Worm (Caenorhabditis elegans) whole organism, L2 larva: ENCODE measurements around the gene pde-12.

Source experiments
- C34F6.9 ChIP-seq: fragments of 150-350 bp; optimal IDR thresholded peaks from 2 replicates; lab custom pipeline; 2014; ENCODE audit warnings: missing biosample characterization, missing genetic modification characterization
- F13H6.1 ChIP-seq: sonication (generic microtip); optimal IDR thresholded peaks from 2 replicates; lab custom pipeline; 2016; ENCODE audit warnings: missing genetic modification characterization, missing compliant biosample characterization
- R02D3.7 ChIP-seq: fragments of 150-350 bp; optimal IDR thresholded peaks from 2 replicates; lab custom pipeline; 2014; ENCODE audit warnings: missing biosample characterization, missing genetic modification characterization
- ZK546.5 ChIP-seq: sonication (generic microtip); optimal IDR thresholded peaks from 2 replicates; lab custom pipeline; 2017; ENCODE audit warnings: missing biosample characterization, missing genetic modification characterization
- alr-1 ChIP-seq: fragments of 150-350 bp; optimal IDR thresholded peaks from 2 replicates; lab custom pipeline; 2014; ENCODE audit warnings: missing biosample characterization, missing genetic modification characterization
- aly-2 ChIP-seq: fragments of 150-350 bp; optimal IDR thresholded peaks from 2 replicates; lab custom pipeline; 2014; ENCODE audit warnings: missing biosample characterization, missing genetic modification characterization
- ama-1 ChIP-seq: fragments of 150-350 bp; optimal IDR thresholded peaks from 2 replicates; lab custom pipeline; 2018; ENCODE audit warnings: inconsistent platforms
- blmp-1 ChIP-seq: sonication (generic microtip); optimal IDR thresholded peaks from 2 replicates; lab custom pipeline; 2017; ENCODE audit warnings: missing genetic modification characterization, mild to moderate bottlenecking, missing compliant biosample characterization, antibody characterized with exemption, moderate library complexity; ENCODE audit not compliant: insufficient read depth
- ceh-16 ChIP-seq: fragments of 150-350 bp; optimal IDR thresholded peaks from 2 replicates; lab custom pipeline; 2014; ENCODE audit warnings: missing biosample characterization, missing genetic modification characterization
- ceh-82 ChIP-seq: fragments of 150-350 bp; optimal IDR thresholded peaks from 2 replicates; lab custom pipeline; 2014; ENCODE audit warnings: missing biosample characterization, missing genetic modification characterization
- crh-2 ChIP-seq: sonication (generic microtip); optimal IDR thresholded peaks from 2 replicates; lab custom pipeline; 2017; ENCODE audit warnings: missing biosample characterization, missing genetic modification characterization
- dmd-4 ChIP-seq: sonication (generic microtip); optimal IDR thresholded peaks from 2 replicates; lab custom pipeline; 2017; ENCODE audit warnings: missing biosample characterization, missing genetic modification characterization
- elt-1 ChIP-seq: fragments of 150-350 bp; optimal IDR thresholded peaks from 2 replicates; lab custom pipeline; 2014; ENCODE audit warnings: missing biosample characterization, missing genetic modification characterization
- gmeb-1 ChIP-seq: fragments of 150-350 bp; optimal IDR thresholded peaks from 2 replicates; lab custom pipeline; 2014; ENCODE audit warnings: missing biosample characterization, missing genetic modification characterization
- lin-11 ChIP-seq: fragments of 150-350 bp; sonication (generic microtip); optimal IDR thresholded peaks from 2 replicates; lab custom pipeline; 2014; ENCODE audit warnings: missing biosample characterization, missing genetic modification characterization, inconsistent platforms, mixed read lengths
- lin-13 ChIP-seq: fragments of 150-350 bp; optimal IDR thresholded peaks from 2 replicates; lab custom pipeline; 2014; ENCODE audit warnings: missing biosample characterization, missing genetic modification reagents, missing genetic modification characterization
- lin-39 ChIP-seq: fragments of 150-350 bp; optimal IDR thresholded peaks from 2 replicates; lab custom pipeline; 2014; ENCODE audit warnings: missing biosample characterization, missing genetic modification reagents, missing genetic modification characterization
- lsy-2 ChIP-seq, 2 experiments: fragments of 150-350 bp in 1 of 2; sonication (generic microtip) in 1 of 2; optimal IDR thresholded peaks; 2 replicates each; lab custom pipeline; 2014 to 2017; ENCODE audit warnings: missing biosample characterization in 2 of 2, missing genetic modification characterization in 2 of 2
- mab-5 ChIP-seq: fragments of 150-350 bp; optimal IDR thresholded peaks from 2 replicates; lab custom pipeline; 2014; ENCODE audit warnings: missing biosample characterization, missing genetic modification characterization
- mbf-1 ChIP-seq: sonication (generic microtip); optimal IDR thresholded peaks from 2 replicates; lab custom pipeline; 2017; ENCODE audit warnings: missing biosample characterization, missing genetic modification characterization
- nhr-11 ChIP-seq: fragments of 150-350 bp; optimal IDR thresholded peaks from 2 replicates; lab custom pipeline; 2014; ENCODE audit warnings: missing biosample characterization, missing genetic modification characterization
- nhr-129 ChIP-seq: fragments of 150-350 bp; optimal IDR thresholded peaks from 2 replicates; lab custom pipeline; 2014; ENCODE audit warnings: missing biosample characterization, missing genetic modification characterization
- nhr-21 ChIP-seq: fragments of 150-350 bp; optimal IDR thresholded peaks from 2 replicates; lab custom pipeline; 2014; ENCODE audit warnings: missing biosample characterization, missing genetic modification characterization
- nhr-23 ChIP-seq: fragments of 150-350 bp; optimal IDR thresholded peaks from 2 replicates; lab custom pipeline; 2014; ENCODE audit warnings: missing biosample characterization, missing genetic modification reagents, missing genetic modification characterization
- nhr-237 ChIP-seq: fragments of 150-350 bp; optimal IDR thresholded peaks from 2 replicates; lab custom pipeline; 2014; ENCODE audit warnings: missing biosample characterization, missing genetic modification characterization
- nhr-25 ChIP-seq: fragments of 150-350 bp; sonication (generic microtip); optimal IDR thresholded peaks from 3 replicates; lab custom pipeline; 2014; ENCODE audit warnings: missing biosample characterization, missing genetic modification characterization
- nhr-6 ChIP-seq: fragments of 150-350 bp; optimal IDR thresholded peaks from 2 replicates; lab custom pipeline; 2014; ENCODE audit warnings: missing biosample characterization, missing genetic modification characterization
- nhr-77 ChIP-seq: fragments of 150-350 bp; optimal IDR thresholded peaks from 2 replicates; lab custom pipeline; 2014; ENCODE audit warnings: missing biosample characterization, missing genetic modification characterization
- peb-1 ChIP-seq: fragments of 150-350 bp; optimal IDR thresholded peaks from 2 replicates; lab custom pipeline; 2014; ENCODE audit warnings: missing biosample characterization, missing genetic modification characterization
- sem-4 ChIP-seq: fragments of 150-350 bp; optimal IDR thresholded peaks from 2 replicates; lab custom pipeline; 2014; ENCODE audit warnings: missing biosample characterization, missing genetic modification reagents, missing genetic modification characterization
- sma-3 ChIP-seq: sonication (generic microtip); optimal IDR thresholded peaks from 2 replicates; lab custom pipeline; 2016; ENCODE audit warnings: missing genetic modification reagents, missing genetic modification characterization, missing compliant biosample characterization
- snpc-4 ChIP-seq: fragments of 150-350 bp; optimal IDR thresholded peaks from 2 replicates; lab custom pipeline; 2014; ENCODE audit warnings: missing biosample characterization, missing genetic modification characterization
- unc-55 ChIP-seq: fragments of 150-350 bp; sonication (generic microtip); optimal IDR thresholded peaks from 3 replicates; lab custom pipeline; 2014; ENCODE audit warnings: missing biosample characterization, missing genetic modification reagents, missing genetic modification characterization
- unc-62 ChIP-seq: fragments of 150-350 bp; optimal IDR thresholded peaks from 2 replicates; lab custom pipeline; 2014; ENCODE audit warnings: missing biosample characterization, missing genetic modification reagents, missing genetic modification characterization
- zag-1 ChIP-seq: fragments of 150-350 bp; optimal IDR thresholded peaks from 2 replicates; lab custom pipeline; 2014; ENCODE audit warnings: missing biosample characterization, missing genetic modification characterization
- ztf-1 ChIP-seq: fragments of 200-800 bp; sonication (Bioruptor generic); conservative IDR thresholded peaks from 2 replicates; pipeline ENCODE4 v1.3.6; 2022; ENCODE audit warnings: missing genetic modification characterization, missing compliant biosample characterization
- ztf-11 ChIP-seq: sonication (generic microtip); optimal IDR thresholded peaks from 2 replicates; lab custom pipeline; 2017; ENCODE audit warnings: missing biosample characterization, missing genetic modification characterization
- ztf-4 ChIP-seq: fragments of 150-350 bp; optimal IDR thresholded peaks from 2 replicates; lab custom pipeline; 2014; ENCODE audit warnings: missing biosample characterization, missing genetic modification characterization

The pde-12 gene

DNA sequence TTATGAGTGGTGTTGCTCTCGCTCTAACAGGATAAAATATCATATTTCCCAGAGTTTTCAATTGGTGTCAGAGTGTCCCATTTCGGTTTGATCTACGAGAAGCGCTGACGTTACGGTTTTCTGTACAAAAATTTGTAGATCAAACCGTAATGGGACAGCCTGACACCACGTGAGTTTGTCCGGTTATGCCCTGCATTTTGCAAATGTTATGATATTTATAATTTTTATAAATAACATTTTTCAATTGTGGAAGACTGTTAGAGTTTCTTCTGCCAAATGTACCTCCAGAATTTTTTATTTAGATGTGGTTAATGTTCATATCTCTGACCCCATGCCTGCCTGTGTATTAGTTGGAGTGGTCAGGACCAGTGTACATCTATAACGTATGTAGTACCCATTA, 49.4 kb upstream of the pde-12 start, which contains the start of gene fbxb-87:
Gene fbxb-87, plus strand, starts transcription at position 301 of the 400 bp plus-strand sequence.
- TF ChIP-seq ztf-4 (tag; lab: Kevin White, UChicago) (no peak), nhr-237 (tag; lab: Kevin White, UChicago) (no peak), C34F6.9 (tag; lab: Kevin White, UChicago) (no peak), lin-11 (no peak), nhr-23 (no peak), nhr-21 (no peak), ama-1 (lab: Kevin White, UChicago) (no peak), ztf-11 (no peak), elt-1 (tag; lab: Kevin White, UChicago) (no peak)

DNA sequence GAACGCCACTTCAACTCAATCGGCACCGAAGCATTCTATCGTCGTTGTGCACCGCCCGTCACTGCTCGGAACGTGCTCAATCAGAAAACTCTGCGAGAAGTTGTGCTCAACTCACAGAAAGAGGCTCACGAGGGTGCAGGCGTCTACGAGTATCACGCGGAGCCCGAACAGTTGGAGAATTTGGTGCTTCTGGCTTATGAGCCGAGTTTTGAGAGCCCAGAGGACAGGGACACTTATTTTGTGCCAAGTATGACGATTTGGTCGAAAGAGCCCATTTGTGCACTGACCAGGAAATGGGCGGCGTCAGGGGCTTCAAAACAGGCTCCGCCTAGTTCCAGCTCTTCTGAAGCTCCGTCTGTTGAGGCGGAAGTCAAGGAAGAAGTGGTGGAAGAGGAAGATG, 44.0 kb upstream of the pde-12 start:
- TF ChIP-seq alr-1 (tag; lab: Kevin White, UChicago) (no peak), unc-62 (GFP tag; lab: Kevin White, UChicago) (no peak), aly-2 (no peak), blmp-1 (no peak), ztf-11 (no peak), lin-39 (tag; lab: Kevin White, UChicago) (no peak), snpc-4 (tag; lab: Kevin White, UChicago) (no peak)

DNA sequence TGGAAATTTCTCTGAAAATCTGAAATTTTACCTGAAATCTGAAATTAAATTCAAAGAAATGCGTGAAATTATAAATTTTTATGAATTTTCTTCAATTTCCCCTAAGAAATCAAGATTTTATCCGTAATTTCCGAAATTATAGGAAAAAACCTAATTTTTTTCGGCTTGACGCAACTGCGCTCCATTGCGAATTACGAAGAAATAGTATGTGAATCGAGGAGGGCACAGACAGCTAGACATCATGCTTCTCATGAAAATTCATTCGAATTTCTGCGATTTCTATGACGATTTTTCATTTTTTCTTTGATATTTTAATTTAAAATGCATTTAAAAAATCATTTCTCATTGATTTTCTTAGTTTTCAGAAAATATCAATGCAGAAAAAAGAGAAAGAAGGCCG, 37.2 kb upstream of the pde-12 start:
- peak; percentile 82 for TF ChIP-seq unc-55 (GFP tag; lab: Kevin White, UChicago)
- peak; percentile 59 to 84 for TF ChIP-seq lsy-2 (tag; optimal IDR thresholded peaks at IDR 0.05; lab: Kevin White, UChicago)
- peak; percentile 60 for TF ChIP-seq crh-2 (tag; lab: Kevin White, UChicago)
- TF ChIP-seq zag-1 (tag; lab: Kevin White, UChicago), result no peak
- TF ChIP-seq ztf-1 (GFP tag; lab: Robert Waterston, UW), result no peak
- peak; percentile 62 for TF ChIP-seq lin-13 (GFP tag; lab: Kevin White, UChicago)
- no peak for TF ChIP-seq elt-1 (tag; lab: Kevin White, UChicago)
- peak; percentile 34 for TF ChIP-seq nhr-129 (tag; lab: Kevin White, UChicago)
- TF ChIP-seq nhr-237 (tag; lab: Kevin White, UChicago), result no peak
- TF ChIP-seq snpc-4 (tag; lab: Kevin White, UChicago), result peak; percentile 24
- no peak for TF ChIP-seq ceh-82
- TF ChIP-seq F13H6.1 (tag; lab: Kevin White, UChicago), result peak; percentile 39
- TF ChIP-seq nhr-23, result no peak
- TF ChIP-seq dmd-4 (tag; lab: Kevin White, UChicago), result no peak
- TF ChIP-seq nhr-25 (tag; lab: Kevin White, UChicago), result peak; percentile 58
- TF ChIP-seq sma-3 (GFP tag; lab: Kevin White, UChicago), result peak; percentile 82
- peak; percentile 74 for TF ChIP-seq nhr-6 (tag; lab: Kevin White, UChicago)
- TF ChIP-seq nhr-77 (tag; lab: Kevin White, UChicago), result no peak
- TF ChIP-seq ceh-16, result no peak
- TF ChIP-seq C34F6.9 (tag; lab: Kevin White, UChicago), result peak; percentile 86
- no peak for TF ChIP-seq ama-1 (lab: Kevin White, UChicago)
- peak; percentile 40 for TF ChIP-seq mab-5
- TF ChIP-seq gmeb-1 (tag; lab: Kevin White, UChicago), result peak; percentile 77
- TF ChIP-seq nhr-11 (tag; lab: Kevin White, UChicago), result no peak
- peak; percentile 52 for TF ChIP-seq nhr-21
- TF ChIP-seq peb-1 (tag; lab: Kevin White, UChicago), result no peak

DNA sequence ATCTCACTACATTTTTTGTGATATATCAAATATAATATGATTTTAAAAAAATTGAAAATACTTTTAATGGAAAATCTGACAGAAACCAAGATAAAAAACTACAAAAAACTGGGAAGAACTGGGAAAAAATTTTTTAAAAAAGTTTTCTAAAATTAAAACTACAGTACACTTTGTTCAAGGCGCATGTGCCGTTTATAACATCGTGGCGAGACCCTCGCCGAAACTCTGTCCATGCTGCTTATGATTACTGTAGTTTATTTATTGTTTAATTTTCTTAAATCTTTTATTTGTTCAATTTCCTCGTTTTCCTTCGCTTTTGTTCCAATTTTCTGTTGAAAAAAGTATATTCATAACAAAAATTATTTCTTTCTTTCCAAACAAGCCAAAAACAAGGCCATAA, 36.6 kb upstream of the pde-12 start, which contains the start of gene athp-1:
Gene athp-1, plus strand, starts transcription at position 305 of the 400 bp plus-strand sequence.
- TF ChIP-seq R02D3.7 (tag; lab: Kevin White, UChicago), result no peak
- no peak for TF ChIP-seq crh-2 (tag; lab: Kevin White, UChicago)
- no peak for TF ChIP-seq nhr-23
- TF ChIP-seq ZK546.5, result no peak
- TF ChIP-seq nhr-6 (tag; lab: Kevin White, UChicago), result no peak
- TF ChIP-seq nhr-129 (tag; lab: Kevin White, UChicago), result no peak
- TF ChIP-seq nhr-25 (tag; lab: Kevin White, UChicago), result no peak
- no peak for TF ChIP-seq mbf-1 (tag; lab: Kevin White, UChicago)
- TF ChIP-seq sem-4 (tag; lab: Kevin White, UChicago), result no peak
- no peak for TF ChIP-seq blmp-1
